Fruit fly (Drosophila melanogaster) whole organism, embryonic: ENCODE results near the gene Est-P.

ENCODE experiments used
- CG12299 ChIP-seq: fragments of 200-800 bp; sonication (Bioruptor generic); optimal IDR thresholded peaks from 2 replicates; lab custom pipeline; 2018; ENCODE audit warnings: missing biosample characterization, mild to moderate bottlenecking, missing genetic modification characterization
- CG18011 ChIP-seq: fragments of 200-800 bp; sonication (Bioruptor generic); optimal IDR thresholded peaks from 2 replicates; lab custom pipeline; 2017; ENCODE audit warnings: missing biosample characterization, missing genetic modification characterization, mild to moderate bottlenecking, moderate library complexity, missing genotype
- CG3726 ChIP-seq: fragments of 200-800 bp; sonication (Bioruptor generic); IDR thresholded peaks from 3 replicates; pipeline ENCODE4, ENCODE4 v1.3.6; 2022; ENCODE audit warnings: missing biosample characterization, missing genetic modification characterization
- pita ChIP-seq: fragments of 200-800 bp; sonication (Bioruptor generic); optimal IDR thresholded peaks from 2 replicates; lab custom pipeline; 2017; ENCODE audit warnings: missing biosample characterization, mild to moderate bottlenecking, missing genetic modification characterization
- pzg ChIP-seq: fragments of 200-800 bp; sonication (Bioruptor generic); optimal IDR thresholded peaks from 3 replicates; lab custom pipeline; 2018; ENCODE audit warnings: missing biosample characterization, mild to moderate bottlenecking, missing genetic modification characterization, moderate library complexity

dm6 chr3L:12184564-12185034, 5.9 kb upstream of the Est-P start, which contains the start of gene Miox:
- TF ChIP-seq CG18011 (GFP tag; lab: Kevin White, UChicago) (no peak), CG12299 (tag; lab: Kevin White, UChicago) (no peak), pzg (no peak), CG3726 (no peak), pita (GFP tag; lab: Kevin White, UChicago) (no peak)
